Worm (Caenorhabditis elegans) whole organism, young adult: ENCODE data around the gene F22F7.12.

Experiments used
- B0019.2 ChIP-seq: fragments of 200-800 bp; sonication (Bioruptor generic); conservative IDR thresholded peaks from 2 replicates; pipeline ENCODE4 v1.3.6; 2022; ENCODE audit warnings: missing genetic modification reagents, missing genetic modification characterization, missing compliant biosample characterization
- B0035.1 ChIP-seq: sonication (generic microtip); optimal IDR thresholded peaks from 2 replicates; lab custom pipeline; 2016; ENCODE audit warnings: missing genetic modification characterization, mild to moderate bottlenecking, missing compliant biosample characterization, missing genotype, missing genetic modification reagents
- C17E4.6 ChIP-seq: fragments of 200-800 bp; sonication (Bioruptor generic); IDR thresholded peaks from 2 replicates; pipeline ENCODE4 v1.3.6; 2022; ENCODE audit warnings: missing genetic modification reagents, missing genetic modification characterization, missing compliant biosample characterization
- F22D6.2 ChIP-seq: sonication (generic microtip); optimal IDR thresholded peaks from 2 replicates; lab custom pipeline; 2016; ENCODE audit warnings: mild to moderate bottlenecking, missing genetic modification characterization, missing compliant biosample characterization
- F52B5.7 ChIP-seq: sonication (generic microtip); optimal IDR thresholded peaks from 2 replicates; lab custom pipeline; 2016; ENCODE audit warnings: mild to moderate bottlenecking, missing genetic modification characterization, missing compliant biosample characterization
- K11D2.4 ChIP-seq: fragments of 200-800 bp; sonication (Bioruptor generic); IDR thresholded peaks from 2 replicates; pipeline ENCODE4 v1.3.6; 2022; ENCODE audit warnings: missing genetic modification reagents, missing genetic modification characterization, missing compliant biosample characterization
- T07F8.4 ChIP-seq: sonication (generic microtip); optimal IDR thresholded peaks from 2 replicates; lab custom pipeline; 2016; ENCODE audit warnings: mild to moderate bottlenecking, missing genetic modification characterization, moderate library complexity, missing compliant biosample characterization
- Y53F4B.3 ChIP-seq: fragments of 200-800 bp; sonication (Bioruptor generic); IDR thresholded peaks from 2 replicates; pipeline ENCODE4 v1.3.6; 2022; ENCODE audit warnings: missing genetic modification reagents, missing genetic modification characterization, missing compliant biosample characterization
- Y53G8AR.9 ChIP-seq: fragments of 200-800 bp; sonication (Bioruptor generic); conservative IDR thresholded peaks from 2 replicates; pipeline ENCODE4 v1.3.6; 2022; ENCODE audit warnings: missing genetic modification reagents, missing genetic modification characterization, missing compliant biosample characterization
- Y95B8A.8 ChIP-seq: fragments of 200-800 bp; sonication (Bioruptor generic); IDR thresholded peaks from 2 replicates; pipeline ENCODE4 v1.3.6; 2022; ENCODE audit warnings: missing genetic modification reagents, missing genetic modification characterization, missing compliant biosample characterization
- ZK185.1 ChIP-seq: sonication (generic microtip); optimal IDR thresholded peaks from 2 replicates; lab custom pipeline; 2016; ENCODE audit warnings: mild to moderate bottlenecking, missing genetic modification characterization, missing compliant biosample characterization; ENCODE audit not compliant: poor library complexity, severe bottlenecking
- attf-6 ChIP-seq: fragments of 200-800 bp; sonication (Bioruptor generic); IDR thresholded peaks from 2 replicates; pipeline ENCODE4 v1.3.6; 2022; ENCODE audit warnings: missing genetic modification reagents, missing genetic modification characterization, missing compliant biosample characterization
- bed-2 ChIP-seq: fragments of 200-800 bp; sonication (Bioruptor generic); IDR thresholded peaks from 2 replicates; pipeline ENCODE4 v1.3.6; 2022; ENCODE audit warnings: missing genetic modification reagents, missing genetic modification characterization, missing compliant biosample characterization
- ceh-40 ChIP-seq: fragments of 200-800 bp; sonication (Bioruptor generic); IDR thresholded peaks from 2 replicates; pipeline ENCODE4 v1.3.6; 2022; ENCODE audit warnings: missing genetic modification characterization, missing compliant biosample characterization
- ceh-58 ChIP-seq: fragments of 200-800 bp; sonication (Bioruptor generic); IDR thresholded peaks from 2 replicates; pipeline ENCODE4 v1.3.6; 2022; ENCODE audit warnings: missing genetic modification characterization, missing compliant biosample characterization
- dox-1 ChIP-seq: fragments of 200-800 bp; sonication (Bioruptor generic); IDR thresholded peaks from 2 replicates; pipeline ENCODE4 v1.3.6; 2022; ENCODE audit warnings: missing genetic modification reagents, missing genetic modification characterization, missing compliant biosample characterization
- dpl-1 ChIP-seq: fragments of 150-350 bp; optimal IDR thresholded peaks from 2 replicates; lab custom pipeline; 2014; ENCODE audit warnings: missing biosample characterization, missing genetic modification reagents, missing genetic modification characterization
- efl-1 ChIP-seq: fragments of 150-350 bp; optimal IDR thresholded peaks from 2 replicates; lab custom pipeline; 2014; ENCODE audit warnings: missing biosample characterization, missing genetic modification reagents, missing genetic modification characterization
- egl-18 ChIP-seq: fragments of 200-800 bp; sonication (Bioruptor generic); IDR thresholded peaks from 2 replicates; pipeline ENCODE4 v1.3.6; 2022; ENCODE audit warnings: missing genetic modification reagents, missing genetic modification characterization, missing compliant biosample characterization
- ets-4 ChIP-seq: fragments of 200-800 bp; sonication (Bioruptor generic); optimal IDR thresholded peaks from 2 replicates; lab custom pipeline; 2018; ENCODE audit warnings: mild to moderate bottlenecking, missing genetic modification characterization, missing compliant biosample characterization
- hlh-12 ChIP-seq: sonication (generic microtip); optimal IDR thresholded peaks from 2 replicates; lab custom pipeline; 2016; ENCODE audit warnings: missing genetic modification characterization, missing compliant biosample characterization
- hrde-1 ChIP-seq: sonication (generic microtip); optimal IDR thresholded peaks from 2 replicates; lab custom pipeline; 2016; ENCODE audit warnings: missing genetic modification characterization, mild to moderate bottlenecking, missing compliant biosample characterization, moderate library complexity, missing genotype, missing genetic modification reagents, borderline replicate concordance
- hsf-1 ChIP-seq: fragments of 200-800 bp; sonication (Bioruptor generic); IDR thresholded peaks from 2 replicates; pipeline ENCODE4 v1.3.6; 2022; ENCODE audit warnings: missing genetic modification reagents, missing genetic modification characterization, missing compliant biosample characterization
- let-526 ChIP-seq: fragments of 200-800 bp; sonication (Bioruptor generic); IDR thresholded peaks from 2 replicates; pipeline ENCODE4 v1.3.6; 2022; ENCODE audit warnings: missing genetic modification reagents, missing genetic modification characterization, missing compliant biosample characterization
- let-607 ChIP-seq, 2 experiments: fragments of 200-800 bp in 1 of 2; sonication (Bioruptor generic) in 1 of 2; sonication (generic microtip) in 1 of 2; optimal IDR thresholded peaks; 2 replicates each; lab custom pipeline; 2016 to 2018; ENCODE audit warnings: mild to moderate bottlenecking in 2 of 2, missing compliant biosample characterization in 2 of 2, missing genetic modification characterization in 2 of 2, moderate library complexity in 2 of 2, missing genotype in 1 of 2
- lin-40 ChIP-seq: sonication (generic microtip); optimal IDR thresholded peaks from 2 replicates; lab custom pipeline; 2016; ENCODE audit warnings: missing genetic modification characterization, mild to moderate bottlenecking, missing compliant biosample characterization, missing genotype, missing genetic modification reagents
- lin-54 ChIP-seq: fragments of 200-800 bp; sonication (Bioruptor generic); optimal IDR thresholded peaks from 2 replicates; lab custom pipeline; 2018; ENCODE audit warnings: mild to moderate bottlenecking, missing genetic modification characterization, missing compliant biosample characterization
- lsy-27 ChIP-seq: sonication (generic microtip); optimal IDR thresholded peaks from 2 replicates; lab custom pipeline; 2017; ENCODE audit warnings: missing genetic modification characterization, mild to moderate bottlenecking, missing compliant biosample characterization, antibody characterized with exemption, missing genotype, borderline replicate concordance; ENCODE audit not compliant: insufficient read depth
- madf-8 ChIP-seq: fragments of 200-800 bp; sonication (Bioruptor generic); conservative IDR thresholded peaks from 2 replicates; pipeline ENCODE4 v1.3.6; 2022; ENCODE audit warnings: missing genetic modification reagents, missing genetic modification characterization, missing compliant biosample characterization
- mel-28 ChIP-seq: sonication (generic microtip); optimal IDR thresholded peaks from 2 replicates; lab custom pipeline; 2016; ENCODE audit warnings: borderline replicate concordance, mild to moderate bottlenecking, missing genetic modification characterization, missing compliant biosample characterization
- mxl-1 ChIP-seq: sonication (generic microtip); optimal IDR thresholded peaks from 2 replicates; lab custom pipeline; 2016; ENCODE audit warnings: missing genetic modification characterization, missing compliant biosample characterization
- nfya-2 ChIP-seq: fragments of 200-800 bp; sonication (Bioruptor generic); IDR thresholded peaks from 2 replicates; pipeline ENCODE4 v1.3.6; 2022; ENCODE audit warnings: missing genetic modification reagents, missing genetic modification characterization, missing compliant biosample characterization
- snpc-4 ChIP-seq, 5 experiments: fragments of 150-350 bp in 1 of 5; sonication (generic microtip) in 4 of 5; optimal IDR thresholded peaks; 2 replicates each; lab custom pipeline; 2014 to 2018; ENCODE audit warnings: missing genetic modification characterization in 5 of 5, missing biosample characterization in 3 of 5, antibody characterized with exemption in 2 of 5, mild to moderate bottlenecking in 2 of 5, missing compliant biosample characterization in 2 of 5, missing genotype in 2 of 5, moderate library complexity in 2 of 5, missing genetic modification reagents in 1 of 5
- tbp1 ChIP-seq: fragments of 200-800 bp; sonication (Bioruptor generic); optimal IDR thresholded peaks from 2 replicates; lab custom pipeline; 2018; ENCODE audit warnings: mild to moderate bottlenecking, missing genetic modification characterization, missing compliant biosample characterization
- tlf-1 ChIP-seq: fragments of 200-800 bp; sonication (Bioruptor generic); optimal IDR thresholded peaks from 2 replicates; lab custom pipeline; 2018; ENCODE audit warnings: mild to moderate bottlenecking, missing genetic modification characterization, missing compliant biosample characterization
- ztf-18 ChIP-seq: sonication (generic microtip); optimal IDR thresholded peaks from 2 replicates; lab custom pipeline; 2016; ENCODE audit warnings: missing genotype, mild to moderate bottlenecking, missing genetic modification characterization, missing compliant biosample characterization
- ztf-22 ChIP-seq: fragments of 200-800 bp; sonication (Bioruptor generic); optimal IDR thresholded peaks from 2 replicates; lab custom pipeline; 2018; ENCODE audit warnings: mild to moderate bottlenecking, missing genetic modification characterization, moderate library complexity, missing compliant biosample characterization
- ztf-3 ChIP-seq: fragments of 200-800 bp; sonication (Bioruptor generic); optimal IDR thresholded peaks from 2 replicates; lab custom pipeline; 2018; ENCODE audit warnings: mild to moderate bottlenecking, missing genetic modification characterization, missing compliant biosample characterization

F22F7.12 gene

DNA sequence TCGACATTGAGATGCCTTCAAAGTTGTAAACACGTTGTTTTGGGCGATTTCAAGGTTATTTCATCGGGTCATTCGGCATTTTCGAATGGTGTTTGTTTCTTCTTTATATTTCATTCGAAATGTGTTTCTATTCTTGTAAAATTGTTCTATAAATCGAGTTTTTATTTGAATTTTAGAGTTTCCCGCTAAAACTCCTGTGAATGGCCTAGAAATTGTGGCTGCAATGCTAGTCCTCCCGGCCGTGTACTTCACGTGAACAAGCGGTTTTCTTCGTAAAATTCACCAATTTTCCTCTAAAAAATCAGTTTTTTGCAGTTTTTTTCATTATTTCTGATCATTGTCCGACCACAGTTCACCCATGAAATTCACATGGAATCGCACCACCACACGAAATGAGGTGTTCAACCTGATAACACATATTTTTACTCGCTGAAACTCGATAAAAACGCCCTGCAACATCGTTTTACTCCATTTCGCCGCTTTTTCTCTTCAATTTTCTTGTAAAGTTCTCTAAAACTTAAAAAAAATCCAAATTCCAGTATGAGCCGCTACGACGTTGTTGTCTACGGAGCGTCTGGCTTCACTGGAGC is 17.2 kb downstream of the F22F7.12 start, which contains the start of gene ldp-1 (continued):
- TF ChIP-seq ztf-18 (tag; lab: Kevin White, UChicago) (no peak), T07F8.4 (no peak), snpc-4 (GFP tag; optimal IDR thresholded peaks at IDR 0.05; lab: Kevin White, UChicago) (no peak), snpc-4 (tag; optimal IDR thresholded peaks at IDR 0.05; lab: Kevin White, UChicago) (peak in 3 of 4 experiments; percentile 16 to 28 (median 26)), tlf-1 (no peak), Y95B8A.8 (GFP tag; lab: Robert Waterston, UW) (no peak), madf-8 (GFP tag; lab: Robert Waterston, UW) (peak; percentile 16; the same call in 1 of the 2 replicates), tbp1 (GFP tag; lab: Kevin White, UChicago) (no peak), lin-54 (GFP tag; lab: Kevin White, UChicago) (peak; percentile 79), ets-4 (no peak), dpl-1 (GFP tag; lab: Kevin White, UChicago) (peak; percentile 73), ztf-22 (GFP tag; lab: Kevin White, UChicago) (no peak), F52B5.7 (tag; lab: Kevin White, UChicago) (no peak), F22D6.2 (tag; lab: Kevin White, UChicago) (peak; percentile 60), C17E4.6 (GFP tag; lab: Robert Waterston, UW) (no peak), dox-1 (GFP tag; lab: Robert Waterston, UW) (peak; percentile 43; the same call in 1 of the 2 replicates), attf-6 (GFP tag; lab: Robert Waterston, UW) (no peak), hsf-1 (no peak), K11D2.4 (GFP tag; lab: Robert Waterston, UW) (0 out of 2 replicates have a peak, but pooled peaks have one; percentile 46), let-526 (GFP tag; lab: Robert Waterston, UW) (no peak), lin-40 (tag; lab: Kevin White, UChicago) (peak; percentile 61), Y53F4B.3 (GFP tag; lab: Robert Waterston, UW) (no peak), ceh-58 (no peak), hrde-1 (tag; lab: Kevin White, UChicago) (no peak), bed-2 (GFP tag; lab: Robert Waterston, UW) (no peak), efl-1 (peak; percentile 49), B0019.2 (GFP tag; lab: Robert Waterston, UW) (no peak), nfya-2 (GFP tag; lab: Robert Waterston, UW) (no peak), mel-28 (tag; lab: Kevin White, UChicago) (no peak), ZK185.1 (peak; percentile 85), ztf-3 (GFP tag; lab: Kevin White, UChicago) (no peak)

DNA sequence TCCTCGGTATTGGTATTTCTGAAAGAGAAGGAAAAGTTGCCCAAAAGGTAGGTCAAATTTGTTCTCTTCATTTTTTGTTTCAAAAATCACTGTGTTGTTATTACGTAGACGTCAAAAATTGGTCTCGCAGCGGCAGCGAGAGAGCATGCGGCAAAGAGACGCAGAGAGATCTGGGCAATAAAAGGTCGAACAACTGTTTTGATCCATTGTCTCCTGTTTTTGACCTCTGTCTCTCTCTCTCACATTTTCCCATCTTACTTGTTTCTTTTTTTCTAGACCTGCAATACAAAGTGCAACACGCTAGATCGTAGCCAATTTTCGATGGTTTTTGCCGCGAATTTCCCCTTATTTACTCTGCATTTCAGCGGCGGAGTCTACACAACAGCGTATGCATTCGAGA is 17.8 kb downstream of the F22F7.12 start:
- TF ChIP-seq egl-18 (GFP tag; lab: Robert Waterston, UW) (no peak), mxl-1 (no peak), hrde-1 (tag; lab: Kevin White, UChicago) (no peak), lsy-27 (no peak), B0035.1 (tag; lab: Kevin White, UChicago) (no peak), let-607 (tag; optimal IDR thresholded peaks at IDR 0.05; lab: Kevin White, UChicago) (no peak), madf-8 (GFP tag; lab: Robert Waterston, UW) (peak; percentile 34), attf-6 (GFP tag; lab: Robert Waterston, UW) (no peak), hlh-12 (tag; lab: Kevin White, UChicago) (no peak), efl-1 (peak; percentile 25), ceh-40 (GFP tag; lab: Robert Waterston, UW) (no peak), Y53G8AR.9 (GFP tag; lab: Robert Waterston, UW) (no peak), B0019.2 (GFP tag; lab: Robert Waterston, UW) (no peak)
